Fruit fly (Drosophila melanogaster): Measurements from ENCODE around the gene CG3407.

Gene CG3407

dm6 chr2L:3852120-3852519 is 38.9 kb upstream of the CG3407 start (continued):
- TF ChIP-seq ems (GFP tag; optimal IDR thresholded peaks at IDR 0.05) (no peak), CG11723 (GFP tag; optimal IDR thresholded peaks at IDR 0.05) (no peak), Abd-B (GFP tag; optimal IDR thresholded peaks at IDR 0.05) (no peak), disco-r (GFP tag; optimal IDR thresholded peaks at IDR 0.05) (no peak), CG6254 (GFP tag; optimal IDR thresholded peaks at IDR 0.05) (peak; percentile 38), Lim3 (GFP tag; IDR thresholded peaks at IDR 0.05) (no peak), Med (GFP tag) (peak; percentile 75), CG17385 (GFP tag; optimal IDR thresholded peaks at IDR 0.05) (peak; percentile 27), Fer2 (tag; optimal IDR thresholded peaks at IDR 0.05) (no peak), chif (GFP tag; optimal IDR thresholded peaks at IDR 0.05) (peak; percentile 45 to 67), CG6654 (GFP tag; optimal IDR thresholded peaks at IDR 0.05) (no peak), fru (optimal IDR thresholded peaks at IDR 0.05) (no peak), Kr (GFP tag; optimal IDR thresholded peaks at IDR 0.05) (no peak), Hr51 (GFP tag; optimal IDR thresholded peaks at IDR 0.05) (peak in 1 of 2 experiments; percentile 32), so (GFP tag; IDR thresholded peaks at IDR 0.05) (no peak), CG15269 (tag; optimal IDR thresholded peaks at IDR 0.05) (no peak), CG12155 (GFP tag; optimal IDR thresholded peaks at IDR 0.05) (no peak), CG6689 (GFP tag; IDR thresholded peaks at IDR 0.05) (peak; percentile 61), phol (tag; optimal IDR thresholded peaks at IDR 0.05) (peak; percentile 65), CG9876 (GFP tag; optimal IDR thresholded peaks at IDR 0.05) (no peak), Eip74EF (GFP tag; optimal IDR thresholded peaks at IDR 0.05) (no peak), CG12769 (tag; optimal IDR thresholded peaks at IDR 0.05) (no peak), HHEX (GFP tag; optimal IDR thresholded peaks at IDR 0.05) (no peak), CG9727 (GFP tag; optimal IDR thresholded peaks at IDR 0.05) (peak; percentile 56), CG1603 (tag; optimal IDR thresholded peaks at IDR 0.05) (peak; percentile 84), CG1024 (GFP tag; IDR thresholded peaks at IDR 0.05) (0 out of 2 replicates have a peak, but pooled peaks have one; percentile 13), Dek (tag; optimal IDR thresholded peaks at IDR 0.05) (no peak), Adf1 (GFP tag; IDR thresholded peaks at IDR 0.05) (no peak), pzg (GFP tag; optimal IDR thresholded peaks at IDR 0.05) (no peak), CG12391 (tag; optimal IDR thresholded peaks at IDR 0.05) (peak; percentile 58), sc (optimal IDR thresholded peaks at IDR 0.05) (no peak), sc (GFP tag; optimal IDR thresholded peaks at IDR 0.05) (peak; percentile 35), E2f2 (GFP tag; IDR thresholded peaks at IDR 0.05) (no peak), CG7357 (GFP tag; IDR thresholded peaks at IDR 0.05) (no peak), Hey (tag; optimal IDR thresholded peaks at IDR 0.05) (no peak), CG4424 (GFP tag; optimal IDR thresholded peaks at IDR 0.05) (peak; percentile 47), CG13287 (GFP tag; IDR thresholded peaks at IDR 0.05; ENCODE audit: partially characterized antibody) (no peak), sd (tag; optimal IDR thresholded peaks at IDR 0.05) (no peak), ap (GFP tag; IDR thresholded peaks at IDR 0.05) (no peak), danr (GFP tag; IDR thresholded peaks at IDR 0.05) (no peak), CG31365 (tag; optimal IDR thresholded peaks at IDR 0.05) (no peak), ci (GFP tag; IDR thresholded peaks at IDR 0.05) (peak; percentile 63; the same call in 1 of the 3 replicates), cad (GFP tag; optimal IDR thresholded peaks at IDR 0.05) (no peak), CG43689 (GFP tag; IDR thresholded peaks at IDR 0.05) (no peak), en (GFP tag; optimal IDR thresholded peaks at IDR 0.05) (peak; percentile 15), B-H2 (GFP tag; optimal IDR thresholded peaks at IDR 0.05) (no peak), D19B (GFP tag; optimal IDR thresholded peaks at IDR 0.05) (no peak), sob (GFP tag; IDR thresholded peaks at IDR 0.05) (no peak), CG18262 (tag; optimal IDR thresholded peaks at IDR 0.05) (peak; percentile 69), cas (GFP tag; IDR thresholded peaks at IDR 0.05) (no peak), CG18599 (GFP tag; optimal IDR thresholded peaks at IDR 0.05) (no peak), hth (optimal IDR thresholded peaks at IDR 0.05) (no peak)

All from whole organism, embryonic.